Fruit fly (Drosophila melanogaster) whole organism, embryonic: Measurements from ENCODE around the gene CG2321.
A peak's percentile ranks its signal among the peaks of the same experiment; 100 is the strongest.

Experiments used
- Bgb ChIP-seq: fragments of 200-800 bp; sonication (Bioruptor generic); IDR thresholded peaks from 2 replicates; pipeline ENCODE4 v1.3.6; 2022; ENCODE audit warnings: missing biosample characterization, missing genetic modification characterization; ENCODE audit not compliant: partially characterized antibody
- CG10959 ChIP-seq: fragments of 200-800 bp; sonication (Bioruptor generic); IDR thresholded peaks from 2 replicates; pipeline ENCODE4 v1.3.6; 2022; ENCODE audit warnings: missing biosample characterization, missing genetic modification characterization
- CG10979 ChIP-seq: fragments of 200-800 bp; sonication (Bioruptor generic); optimal IDR thresholded peaks from 2 replicates; lab custom pipeline; 2018; ENCODE audit warnings: missing biosample characterization, mild to moderate bottlenecking, missing genetic modification characterization, moderate library complexity
- CG11504 ChIP-seq: fragments of 200-800 bp; sonication (Bioruptor generic); optimal IDR thresholded peaks from 3 replicates; lab custom pipeline; 2019; ENCODE audit warnings: missing biosample characterization, mild to moderate bottlenecking, missing genetic modification characterization, moderate library complexity
- CG11723 ChIP-seq: fragments of 200-800 bp; sonication (Bioruptor generic); optimal IDR thresholded peaks from 2 replicates; lab custom pipeline; 2017; ENCODE audit warnings: missing biosample characterization, mild to moderate bottlenecking, missing genetic modification characterization
- CG12769 ChIP-seq: fragments of 200-800 bp; sonication (Bioruptor generic); optimal IDR thresholded peaks from 2 replicates; lab custom pipeline; 2019; ENCODE audit warnings: missing biosample characterization, mild to moderate bottlenecking, missing genetic modification characterization, moderate library complexity
- CG13894 ChIP-seq: fragments of 200-800 bp; sonication (Bioruptor generic); optimal IDR thresholded peaks from 3 replicates; lab custom pipeline; 2018; ENCODE audit warnings: missing biosample characterization, mild to moderate bottlenecking, missing genetic modification characterization, moderate library complexity
- CG14860 ChIP-seq: fragments of 200-800 bp; sonication (Bioruptor generic); IDR thresholded peaks from 3 replicates; pipeline ENCODE4 v1.3.6; 2022; ENCODE audit warnings: missing biosample characterization, missing genetic modification characterization; ENCODE audit not compliant: partially characterized antibody
- CG14965 ChIP-seq: fragments of 200-800 bp; sonication (Bioruptor generic); optimal IDR thresholded peaks from 2 replicates; lab custom pipeline; 2016; ENCODE audit warnings: missing biosample characterization, missing genetic modification characterization, borderline replicate concordance
- CG1603 ChIP-seq: fragments of 200-800 bp; sonication (Bioruptor generic); optimal IDR thresholded peaks from 2 replicates; lab custom pipeline; 2019; ENCODE audit warnings: missing biosample characterization, mild to moderate bottlenecking, missing genetic modification characterization, moderate library complexity
- CG17361 ChIP-seq: fragments of 200-800 bp; sonication (Bioruptor generic); IDR thresholded peaks from 3 replicates; pipeline ENCODE4 v1.3.6; 2022; ENCODE audit warnings: missing biosample characterization, missing genetic modification characterization
- CG17912 ChIP-seq: fragments of 200-800 bp; sonication (Bioruptor generic); optimal IDR thresholded peaks from 2 replicates; lab custom pipeline; 2018; ENCODE audit warnings: missing biosample characterization, mild to moderate bottlenecking, missing genetic modification characterization
- CG2199 ChIP-seq: fragments of 200-800 bp; sonication (Bioruptor generic); IDR thresholded peaks from 3 replicates; pipeline ENCODE4 v1.3.6; 2022; ENCODE audit warnings: missing biosample characterization, missing genetic modification characterization
- CG2712 ChIP-seq: fragments of 200-800 bp; optimal IDR thresholded peaks from 3 replicates; lab custom pipeline; 2019; ENCODE audit warnings: missing biosample characterization, mild to moderate bottlenecking, missing genetic modification characterization, moderate library complexity
- CG2875 ChIP-seq: fragments of 200-800 bp; sonication (Bioruptor generic); optimal IDR thresholded peaks from 2 replicates; lab custom pipeline; 2017; ENCODE audit warnings: missing biosample characterization, mild to moderate bottlenecking, missing genetic modification characterization, missing genetic modification reagents
- CG30431 ChIP-seq: fragments of 200-800 bp; sonication (Bioruptor generic); optimal IDR thresholded peaks from 2 replicates; lab custom pipeline; 2017; ENCODE audit warnings: missing biosample characterization, missing genetic modification characterization
- CG34376 ChIP-seq: fragments of 200-800 bp; sonication (Bioruptor generic); optimal IDR thresholded peaks from 2 replicates; lab custom pipeline; 2018; ENCODE audit warnings: missing biosample characterization, mild to moderate bottlenecking, missing genetic modification characterization
- CG4282 ChIP-seq: fragments of 200-800 bp; sonication (Bioruptor generic); optimal IDR thresholded peaks from 2 replicates; lab custom pipeline; 2016; ENCODE audit warnings: missing biosample characterization, missing genetic modification characterization
- CG6272 ChIP-seq: fragments of 200-800 bp; sonication (Bioruptor generic); IDR thresholded peaks from 2 replicates; pipeline ENCODE4 v1.3.6; 2022; ENCODE audit warnings: missing biosample characterization, missing genetic modification characterization
- CG6813 ChIP-seq: fragments of 200-800 bp; sonication (Bioruptor generic); optimal IDR thresholded peaks from 2 replicates; lab custom pipeline; 2017; ENCODE audit warnings: missing biosample characterization, missing genetic modification characterization, mild to moderate bottlenecking, moderate library complexity, missing genetic modification reagents
- CG8281 ChIP-seq: fragments of 200-800 bp; sonication (Bioruptor generic); optimal IDR thresholded peaks from 2 replicates; lab custom pipeline; 2018; ENCODE audit warnings: missing biosample characterization, mild to moderate bottlenecking, missing genetic modification characterization, moderate library complexity
- CG8359 ChIP-seq: fragments of 200-800 bp; sonication (Bioruptor generic); optimal IDR thresholded peaks from 2 replicates; lab custom pipeline; 2017; ENCODE audit warnings: missing biosample characterization, mild to moderate bottlenecking, missing genetic modification characterization, borderline replicate concordance
- CG9876 ChIP-seq: fragments of 200-800 bp; sonication (Bioruptor generic); optimal IDR thresholded peaks from 2 replicates; lab custom pipeline; 2016; ENCODE audit warnings: missing biosample characterization, missing genetic modification characterization
- Deaf1 ChIP-seq: fragments of 200-800 bp; optimal IDR thresholded peaks from 3 replicates; lab custom pipeline; 2019; ENCODE audit warnings: missing biosample characterization, mild to moderate bottlenecking, missing genetic modification characterization, moderate library complexity
- Doc2 ChIP-seq: fragments of 200-800 bp; sonication (Bioruptor generic); IDR thresholded peaks from 2 replicates; pipeline ENCODE4 v1.3.6; 2022; ENCODE audit warnings: missing biosample characterization, missing genetic modification characterization
- Drgx ChIP-seq: fragments of 200-800 bp; sonication (Bioruptor generic); IDR thresholded peaks from 2 replicates; pipeline ENCODE4 v1.3.6; 2022; ENCODE audit warnings: missing biosample characterization, missing genetic modification characterization
- Mrtf ChIP-seq: fragments of 200-800 bp; sonication (Bioruptor generic); IDR thresholded peaks from 3 replicates; pipeline ENCODE4 v1.3.6; 2022; ENCODE audit warnings: missing biosample characterization, missing genetic modification characterization
- Xrp1 ChIP-seq: fragments of 200-800 bp; sonication (Bioruptor generic); IDR thresholded peaks from 2 replicates; pipeline ENCODE4 v1.3.6; 2022; ENCODE audit warnings: missing biosample characterization, missing genetic modification characterization
- al ChIP-seq: fragments of 200-800 bp; sonication (Bioruptor generic); IDR thresholded peaks from 2 replicates; pipeline ENCODE4 v1.3.6; 2022; ENCODE audit warnings: missing biosample characterization, missing genetic modification characterization
- ato ChIP-seq: fragments of 200-800 bp; sonication (Bioruptor generic); IDR thresholded peaks from 2 replicates; pipeline ENCODE4 v1.3.6; 2022; ENCODE audit warnings: missing biosample characterization, missing genetic modification characterization; ENCODE audit not compliant: partially characterized antibody
- caup ChIP-seq: fragments of 200-800 bp; sonication (Bioruptor generic); optimal IDR thresholded peaks from 3 replicates; lab custom pipeline; 2017; ENCODE audit warnings: missing biosample characterization, mild to moderate bottlenecking, missing genetic modification characterization, moderate library complexity; ENCODE audit not compliant: severe bottlenecking
- croc ChIP-seq: fragments of 200-800 bp; sonication (Bioruptor generic); conservative IDR thresholded peaks from 3 replicates; pipeline ENCODE4 v1.3.6; 2022; ENCODE audit warnings: missing biosample characterization, missing genetic modification characterization
- cwo ChIP-seq: fragments of 200-800 bp; sonication (Bioruptor generic); optimal IDR thresholded peaks from 3 replicates; lab custom pipeline; 2017; ENCODE audit warnings: missing biosample characterization, missing genetic modification characterization, mild to moderate bottlenecking, moderate library complexity, missing genetic modification reagents
- eve ChIP-seq, 2 experiments: fragments of >200 bp; optimal IDR thresholded peaks; 2 replicates each; lab custom pipeline; 2017; ENCODE audit warnings: missing biosample characterization in 2 of 2, missing genetic modification characterization in 2 of 2
- fd96Cb ChIP-seq: fragments of 200-800 bp; sonication (Bioruptor generic); optimal IDR thresholded peaks from 2 replicates; lab custom pipeline; 2018; ENCODE audit warnings: missing biosample characterization, mild to moderate bottlenecking, missing genetic modification characterization, moderate library complexity
- gce ChIP-seq: fragments of 200-800 bp; sonication (Bioruptor generic); IDR thresholded peaks from 3 replicates; pipeline ENCODE4 v1.3.6; 2022; ENCODE audit warnings: missing biosample characterization, missing genetic modification characterization
- grau ChIP-seq: fragments of 200-800 bp; optimal IDR thresholded peaks from 3 replicates; lab custom pipeline; 2019; ENCODE audit warnings: missing biosample characterization, mild to moderate bottlenecking, missing genetic modification characterization, moderate library complexity
- gsb-n ChIP-seq: fragments of 200-800 bp; sonication (Bioruptor generic); optimal IDR thresholded peaks from 3 replicates; lab custom pipeline; 2018; ENCODE audit warnings: missing biosample characterization, mild to moderate bottlenecking, missing genetic modification characterization
- hb ChIP-seq: fragments of 200-800 bp; sonication (Bioruptor generic); IDR thresholded peaks from 3 replicates; pipeline ENCODE4 v1.3.6; 2022; ENCODE audit warnings: missing biosample characterization, missing genetic modification characterization; ENCODE audit not compliant: partially characterized antibody
- hth ChIP-seq: fragments of >200 bp; optimal IDR thresholded peaks from 2 replicates; lab custom pipeline; 2017; ENCODE audit warnings: inconsistent platforms
- insv ChIP-seq, 2 experiments: fragments of 200-800 bp; sonication (Bioruptor generic); optimal IDR thresholded peaks; 3 replicates each; lab custom pipeline; 2016 to 2018; ENCODE audit warnings: missing biosample characterization in 2 of 2, missing genetic modification characterization in 2 of 2
- lilli ChIP-seq: fragments of 200-800 bp; sonication (Bioruptor generic); optimal IDR thresholded peaks from 3 replicates; lab custom pipeline; 2016; ENCODE audit warnings: missing biosample characterization, missing genetic modification characterization
- nerfin-2 ChIP-seq: fragments of 200-800 bp; sonication (Bioruptor generic); IDR thresholded peaks from 2 replicates; pipeline ENCODE4 v1.3.6; 2022; ENCODE audit warnings: missing biosample characterization, missing genetic modification characterization; ENCODE audit not compliant: partially characterized antibody
- odd ChIP-seq: fragments of 200-800 bp; sonication (Bioruptor generic); optimal IDR thresholded peaks from 2 replicates; lab custom pipeline; 2017; ENCODE audit warnings: missing biosample characterization, mild to moderate bottlenecking, missing genetic modification characterization
- peb ChIP-seq: fragments of 200-800 bp; sonication (Bioruptor generic); IDR thresholded peaks from 2 replicates; pipeline ENCODE4 v1.3.6; 2022; ENCODE audit warnings: missing biosample characterization, missing genetic modification characterization
- phol ChIP-seq: fragments of 200-800 bp; sonication (Bioruptor generic); optimal IDR thresholded peaks from 3 replicates; lab custom pipeline; 2018; ENCODE audit warnings: missing biosample characterization, mild to moderate bottlenecking, missing genetic modification characterization, moderate library complexity
- tio ChIP-seq: fragments of 200-800 bp; sonication (Bioruptor generic); optimal IDR thresholded peaks from 2 replicates; lab custom pipeline; 2017; ENCODE audit warnings: missing biosample characterization, missing genetic modification characterization, inconsistent platforms
- trh ChIP-seq: fragments of 200-800 bp; sonication (Bioruptor generic); optimal IDR thresholded peaks from 2 replicates; lab custom pipeline; 2016; ENCODE audit warnings: missing biosample characterization, missing genetic modification characterization
- twi ChIP-seq: fragments of 200-800 bp; optimal IDR thresholded peaks from 2 replicates; lab custom pipeline; 2019; ENCODE audit warnings: missing biosample characterization, mild to moderate bottlenecking, missing genetic modification characterization, moderate library complexity

The CG2321 gene

dm6 chr3R:29478952-29479538, 10.0 kb downstream of the CG2321 start (continued):
- TF ChIP-seq CG12769 (tag; lab: Kevin White, UChicago) (no peak), ato (GFP tag; lab: Robert Waterston, UW) (no peak), CG14860 (no peak), CG8359 (GFP tag; lab: Kevin White, UChicago) (peak; percentile 28), CG1603 (tag; lab: Kevin White, UChicago) (peak; percentile 41), gce (GFP tag; lab: Robert Waterston, UW) (peak; percentile 51; the same call in 1 of the 3 replicates), Deaf1 (peak; percentile 78), croc (0 out of 3 replicates have a peak, but pooled peaks have one; percentile 19), CG13894 (tag; lab: Kevin White, UChicago) (peak; percentile 94), trh (GFP tag; lab: Kevin White, UChicago) (no peak), CG6272 (GFP tag; lab: Robert Waterston, UW) (no peak), CG9876 (no peak), Drgx (peak; percentile 46; the same call in 1 of the 2 replicates), CG10959 (no peak), CG10979 (tag; lab: Kevin White, UChicago) (peak; percentile 27), CG34376 (GFP tag; lab: Kevin White, UChicago) (peak; percentile 88), CG30431 (GFP tag; lab: Kevin White, UChicago) (no peak), phol (tag; lab: Kevin White, UChicago) (peak; percentile 61), CG14965 (GFP tag; lab: Kevin White, UChicago) (no peak), Bgb (GFP tag; lab: Robert Waterston, UW) (peak; percentile 29; the same call in 1 of the 2 replicates), CG8281 (tag; lab: Kevin White, UChicago) (peak; percentile 12), gsb-n (no peak), Mrtf (GFP tag; lab: Robert Waterston, UW) (peak; percentile 57; the same call in 2 of the 3 replicates), CG6813 (peak; percentile 47), CG2875 (peak; percentile 34), CG11723 (peak; percentile 43), Doc2 (peak; percentile 30; the same call in 1 of the 2 replicates), peb (no peak), odd (GFP tag; lab: Kevin White, UChicago) (peak; percentile 55), nerfin-2 (no peak), CG17912 (GFP tag; lab: Kevin White, UChicago) (no peak), hb (no peak), fd96Cb (tag; lab: Kevin White, UChicago) (peak; percentile 60), hth (lab: Kevin White, UChicago) (no peak), al (GFP tag; lab: Robert Waterston, UW) (peak; percentile 46; the same call in 1 of the 2 replicates), CG2712 (tag; lab: Kevin White, UChicago) (peak; percentile 58), insv (GFP tag; optimal IDR thresholded peaks at IDR 0.05; lab: Kevin White, UChicago) (no peak), cwo (GFP tag; lab: Kevin White, UChicago) (peak; percentile 65), CG2199 (no peak), eve (GFP tag; optimal IDR thresholded peaks at IDR 0.05; lab: Kevin White, UChicago) (no peak), CG17361 (GFP tag; lab: Robert Waterston, UW) (peak; percentile 56; the same call in 1 of the 3 replicates), tio (no peak), Xrp1 (GFP tag; lab: Robert Waterston, UW) (peak; percentile 62), lilli (GFP tag; lab: Kevin White, UChicago) (peak; percentile 22), caup (GFP tag; lab: Kevin White, UChicago) (peak; percentile 57), grau (tag; lab: Kevin White, UChicago) (peak; percentile 94), CG4282 (GFP tag; lab: Kevin White, UChicago) (no peak), twi (tag; lab: Kevin White, UChicago) (no peak), CG11504 (tag; lab: Kevin White, UChicago) (peak; percentile 80)
